Fruit fly (Drosophila melanogaster) whole organism, embryonic: ENCODE measurements around the gene CG33703.

Experiments used
- Asciz ChIP-seq: fragments of 200-800 bp; sonication (Bioruptor generic); optimal IDR thresholded peaks from 2 replicates; lab custom pipeline; 2017; ENCODE audit warnings: missing biosample characterization, mild to moderate bottlenecking, missing genetic modification characterization, missing genetic modification reagents
- Bteb2 ChIP-seq: fragments of 200-800 bp; sonication (Bioruptor generic); optimal IDR thresholded peaks from 2 replicates; lab custom pipeline; 2016; ENCODE audit warnings: missing biosample characterization, missing genetic modification characterization
- CG10147 ChIP-seq: fragments of 200-800 bp; sonication (Bioruptor generic); optimal IDR thresholded peaks from 2 replicates; lab custom pipeline; 2019; ENCODE audit warnings: missing biosample characterization, mild to moderate bottlenecking, missing genetic modification characterization, moderate library complexity
- CG10209 ChIP-seq: fragments of 200-800 bp; sonication (Bioruptor generic); optimal IDR thresholded peaks from 3 replicates; lab custom pipeline; 2017; ENCODE audit warnings: missing biosample characterization, mild to moderate bottlenecking, missing genetic modification characterization, missing genetic modification reagents
- CG10543 ChIP-seq: fragments of 200-800 bp; sonication (Bioruptor generic); optimal IDR thresholded peaks from 3 replicates; lab custom pipeline; 2017; ENCODE audit warnings: missing biosample characterization, mild to moderate bottlenecking, missing genetic modification characterization, moderate library complexity
- CG10654 ChIP-seq: fragments of 200-800 bp; sonication (Bioruptor generic); optimal IDR thresholded peaks from 2 replicates; lab custom pipeline; 2016; ENCODE audit warnings: missing biosample characterization, missing genetic modification characterization
- CG11560 ChIP-seq: fragments of 200-800 bp; sonication (Bioruptor generic); IDR thresholded peaks from 3 replicates; pipeline ENCODE4 v1.3.6; 2022; ENCODE audit warnings: missing biosample characterization, missing genetic modification characterization
- CG11696 ChIP-seq: fragments of 200-800 bp; sonication (Bioruptor generic); IDR thresholded peaks from 2 replicates; pipeline ENCODE4 v1.3.6; 2022; ENCODE audit warnings: missing biosample characterization, missing genetic modification characterization
- CG12391 ChIP-seq: fragments of 200-800 bp; sonication (Bioruptor generic); optimal IDR thresholded peaks from 3 replicates; lab custom pipeline; 2018; ENCODE audit warnings: missing biosample characterization, mild to moderate bottlenecking, missing genetic modification characterization, moderate library complexity
- CG13775 ChIP-seq: fragments of 200-800 bp; sonication (Bioruptor generic); optimal IDR thresholded peaks from 3 replicates; lab custom pipeline; 2017; ENCODE audit warnings: missing biosample characterization, mild to moderate bottlenecking, missing genetic modification characterization
- CG14710 ChIP-seq: fragments of 200-800 bp; sonication (Bioruptor generic); optimal IDR thresholded peaks from 3 replicates; lab custom pipeline; 2019; ENCODE audit warnings: missing biosample characterization, mild to moderate bottlenecking, missing genetic modification characterization, moderate library complexity
- CG17186 ChIP-seq: fragments of 200-800 bp; sonication (Bioruptor generic); optimal IDR thresholded peaks from 3 replicates; lab custom pipeline; 2017; ENCODE audit warnings: missing biosample characterization, missing genetic modification reagents, missing genetic modification characterization
- CG17361 ChIP-seq: fragments of 200-800 bp; sonication (Bioruptor generic); IDR thresholded peaks from 3 replicates; pipeline ENCODE4 v1.3.6; 2022; ENCODE audit warnings: missing biosample characterization, missing genetic modification characterization
- CG18262 ChIP-seq: fragments of 200-800 bp; optimal IDR thresholded peaks from 3 replicates; lab custom pipeline; 2019; ENCODE audit warnings: missing biosample characterization, mild to moderate bottlenecking, missing genetic modification characterization, moderate library complexity
- CG18599 ChIP-seq: fragments of 200-800 bp; sonication (Bioruptor generic); optimal IDR thresholded peaks from 3 replicates; lab custom pipeline; 2017; ENCODE audit warnings: missing biosample characterization, missing genetic modification characterization, mild to moderate bottlenecking, moderate library complexity, missing genetic modification reagents
- CG2678 ChIP-seq: fragments of 200-800 bp; sonication (Bioruptor generic); optimal IDR thresholded peaks from 3 replicates; lab custom pipeline; 2019; ENCODE audit warnings: missing biosample characterization, mild to moderate bottlenecking, missing genetic modification characterization, moderate library complexity
- CG3281 ChIP-seq: fragments of 200-800 bp; sonication (Bioruptor generic); optimal IDR thresholded peaks from 3 replicates; lab custom pipeline; 2017; ENCODE audit warnings: missing biosample characterization, mild to moderate bottlenecking, missing genetic modification characterization
- CG7928 ChIP-seq: fragments of 200-800 bp; sonication (Bioruptor generic); optimal IDR thresholded peaks from 2 replicates; lab custom pipeline; 2017; ENCODE audit warnings: missing biosample characterization, mild to moderate bottlenecking, missing genetic modification characterization
- CG8290 ChIP-seq, 3 experiments: fragments of 200-800 bp; sonication (Bioruptor generic); optimal IDR thresholded peaks; 2 replicates each; lab custom pipeline; 2016 to 2019; ENCODE audit warnings: missing biosample characterization in 3 of 3, missing genetic modification characterization in 3 of 3, mild to moderate bottlenecking in 2 of 3, moderate library complexity in 1 of 3
- CG9215 ChIP-seq: fragments of 200-800 bp; sonication (Bioruptor generic); IDR thresholded peaks from 2 replicates; pipeline ENCODE4 v1.3.6; 2022; ENCODE audit warnings: missing biosample characterization, missing genetic modification characterization
- CG9437 ChIP-seq: fragments of 200-800 bp; sonication (Bioruptor generic); optimal IDR thresholded peaks from 2 replicates; lab custom pipeline; 2018; ENCODE audit warnings: missing biosample characterization, mild to moderate bottlenecking, missing genetic modification characterization
- Dek ChIP-seq: fragments of 200-800 bp; sonication (Bioruptor generic); optimal IDR thresholded peaks from 3 replicates; lab custom pipeline; 2019; ENCODE audit warnings: missing biosample characterization, mild to moderate bottlenecking, missing genetic modification characterization, moderate library complexity
- Doc3 ChIP-seq: fragments of 200-800 bp; sonication (Bioruptor generic); IDR thresholded peaks from 3 replicates; pipeline ENCODE4 v1.3.6; 2022; ENCODE audit warnings: missing biosample characterization, missing genetic modification characterization; ENCODE audit not compliant: partially characterized antibody
- Eip74EF ChIP-seq, 2 experiments: fragments of 200-800 bp in 1 of 2; fragments of >200 bp in 1 of 2; sonication (Bioruptor generic) in 1 of 2; optimal IDR thresholded peaks; 2 replicates each; lab custom pipeline; 2017 to 2019; ENCODE audit warnings: missing biosample characterization in 2 of 2, missing genetic modification characterization in 2 of 2, mild to moderate bottlenecking in 1 of 2, moderate library complexity in 1 of 2
- Ets65A ChIP-seq: fragments of 200-800 bp; sonication (Bioruptor generic); peaks from one replicate; lab custom pipeline; 2016; ENCODE audit warnings: missing biosample characterization, missing genetic modification characterization
- Fer1 ChIP-seq: fragments of 200-800 bp; sonication (Bioruptor generic); optimal IDR thresholded peaks from 2 replicates; lab custom pipeline; 2017; ENCODE audit warnings: missing biosample characterization, mild to moderate bottlenecking, missing genetic modification characterization
- Hr78 ChIP-seq, 2 experiments: fragments of 200-800 bp in 1 of 2; fragments of >200 bp in 1 of 2; sonication (Bioruptor generic) in 1 of 2; optimal IDR thresholded peaks; 2 replicates each; lab custom pipeline; 2017 to 2019; ENCODE audit warnings: missing biosample characterization in 2 of 2, missing genetic modification characterization in 2 of 2, mild to moderate bottlenecking in 1 of 2, moderate library complexity in 1 of 2
- Hsf ChIP-seq: fragments of 200-800 bp; sonication (Bioruptor generic); optimal IDR thresholded peaks from 3 replicates; lab custom pipeline; 2016; ENCODE audit warnings: missing biosample characterization, missing genetic modification characterization
- Oli ChIP-seq: fragments of 200-800 bp; sonication (Bioruptor generic); optimal IDR thresholded peaks from 2 replicates; lab custom pipeline; 2018; ENCODE audit warnings: missing biosample characterization, mild to moderate bottlenecking, missing genetic modification characterization, moderate library complexity
- Taf1 ChIP-seq: fragments of 200-800 bp; sonication (Bioruptor generic); IDR thresholded peaks from 2 replicates; pipeline ENCODE4 v1.3.6; 2022; ENCODE audit warnings: missing biosample characterization, missing genetic modification characterization
- amos ChIP-seq: fragments of 200-800 bp; sonication (Bioruptor generic); IDR thresholded peaks from 2 replicates; pipeline ENCODE4 v1.3.6; 2022; ENCODE audit warnings: missing biosample characterization, missing genetic modification characterization; ENCODE audit not compliant: partially characterized antibody
- cas ChIP-seq: fragments of 200-800 bp; sonication (Bioruptor generic); IDR thresholded peaks from 2 replicates; pipeline ENCODE4 v1.3.6; 2022; ENCODE audit warnings: missing biosample characterization, missing genetic modification characterization
- cwo ChIP-seq: fragments of 200-800 bp; sonication (Bioruptor generic); optimal IDR thresholded peaks from 3 replicates; lab custom pipeline; 2017; ENCODE audit warnings: missing biosample characterization, missing genetic modification characterization, mild to moderate bottlenecking, moderate library complexity, missing genetic modification reagents
- gem ChIP-seq: fragments of 200-800 bp; sonication (Bioruptor generic); optimal IDR thresholded peaks from 2 replicates; lab custom pipeline; 2019; ENCODE audit warnings: missing biosample characterization, mild to moderate bottlenecking, missing genetic modification characterization, moderate library complexity
- gsb-n ChIP-seq: fragments of 200-800 bp; sonication (Bioruptor generic); optimal IDR thresholded peaks from 3 replicates; lab custom pipeline; 2018; ENCODE audit warnings: missing biosample characterization, mild to moderate bottlenecking, missing genetic modification characterization
- ken ChIP-seq: fragments of 200-800 bp; sonication (Bioruptor generic); IDR thresholded peaks from 3 replicates; pipeline ENCODE4 v1.3.6; 2022; ENCODE audit warnings: missing biosample characterization, missing genetic modification characterization
- lilli ChIP-seq: fragments of 200-800 bp; sonication (Bioruptor generic); optimal IDR thresholded peaks from 3 replicates; lab custom pipeline; 2016; ENCODE audit warnings: missing biosample characterization, missing genetic modification characterization
- nau ChIP-seq: fragments of 200-800 bp; sonication (Bioruptor generic); optimal IDR thresholded peaks from 3 replicates; lab custom pipeline; 2017; ENCODE audit warnings: missing biosample characterization, mild to moderate bottlenecking, missing genetic modification characterization, missing genetic modification reagents
- nerfin-1 ChIP-seq: fragments of 200-800 bp; sonication (Bioruptor generic); optimal IDR thresholded peaks from 3 replicates; lab custom pipeline; 2019; ENCODE audit warnings: missing biosample characterization, mild to moderate bottlenecking, missing genetic modification characterization, moderate library complexity
- psq ChIP-seq: fragments of 200-800 bp; sonication (Bioruptor generic); optimal IDR thresholded peaks from 2 replicates; lab custom pipeline; 2017; ENCODE audit warnings: missing biosample characterization, missing genetic modification characterization
- row ChIP-seq: fragments of 200-800 bp; sonication (Bioruptor generic); IDR thresholded peaks from 3 replicates; pipeline ENCODE4 v1.3.6; 2022; ENCODE audit warnings: missing biosample characterization, missing genetic modification characterization
- stwl ChIP-seq: fragments of 200-800 bp; sonication (Bioruptor generic); optimal IDR thresholded peaks from 3 replicates; lab custom pipeline; 2018; ENCODE audit warnings: missing biosample characterization, mild to moderate bottlenecking, missing genetic modification characterization, moderate library complexity
- usp ChIP-seq: fragments of >200 bp; optimal IDR thresholded peaks from 2 replicates; lab custom pipeline; 2017; ENCODE audit warnings: missing biosample characterization, missing genetic modification characterization
- z ChIP-seq: fragments of 200-800 bp; sonication (Bioruptor generic); IDR thresholded peaks from 3 replicates; pipeline ENCODE4 v1.3.6; 2022; ENCODE audit warnings: missing biosample characterization, missing genetic modification characterization
- zen ChIP-seq: fragments of 200-800 bp; sonication (Bioruptor generic); optimal IDR thresholded peaks from 3 replicates; lab custom pipeline; 2018; ENCODE audit warnings: missing biosample characterization, mild to moderate bottlenecking, missing genetic modification characterization, moderate library complexity
- zen2 ChIP-seq: fragments of 200-800 bp; sonication (Bioruptor generic); IDR thresholded peaks from 3 replicates; pipeline ENCODE4 v1.3.6; 2022; ENCODE audit warnings: missing biosample characterization, missing genetic modification characterization; ENCODE audit not compliant: partially characterized antibody

The CG33703 gene

DNA sequence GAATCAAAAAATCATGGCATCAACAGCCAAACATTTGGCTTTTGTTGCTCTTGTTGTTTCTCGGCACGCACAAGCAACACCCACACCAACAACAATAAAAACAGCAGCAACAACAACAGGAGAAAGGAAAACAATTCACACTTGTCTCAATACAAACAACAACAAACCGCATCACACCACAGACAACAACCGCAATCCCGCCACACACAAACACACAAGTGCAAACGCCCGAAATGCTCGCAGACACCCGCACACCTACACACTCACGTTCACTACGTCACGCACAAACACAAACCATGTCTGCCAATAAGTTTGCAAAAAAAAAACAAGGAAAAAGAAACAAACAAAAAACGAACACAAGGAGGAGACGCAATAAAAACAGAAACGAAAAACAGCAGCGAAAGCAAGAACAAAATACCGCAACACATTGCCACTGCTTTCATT, 44.7 kb downstream of the CG33703 start (continued):
- TF ChIP-seq Eip74EF (GFP tag; optimal IDR thresholded peaks at IDR 0.05; lab: Kevin White, UChicago) (no peak), CG3281 (no peak), nau (GFP tag; lab: Kevin White, UChicago) (no peak), zen (tag; lab: Kevin White, UChicago) (peak; percentile 38), stwl (tag; lab: Kevin White, UChicago) (no peak), CG17186 (GFP tag; lab: Kevin White, UChicago) (no peak), z (GFP tag; lab: Robert Waterston, UW) (no peak), CG10654 (no peak), cas (GFP tag; lab: Robert Waterston, UW) (no peak), Fer1 (GFP tag; lab: Kevin White, UChicago) (no peak), ken (GFP tag; lab: Robert Waterston, UW) (no peak), amos (GFP tag; lab: Robert Waterston, UW) (no peak), psq (GFP tag; lab: Kevin White, UChicago) (no peak), CG11560 (tag; lab: Robert Waterston, UW) (no peak), CG9437 (GFP tag; lab: Kevin White, UChicago) (no peak)

DNA sequence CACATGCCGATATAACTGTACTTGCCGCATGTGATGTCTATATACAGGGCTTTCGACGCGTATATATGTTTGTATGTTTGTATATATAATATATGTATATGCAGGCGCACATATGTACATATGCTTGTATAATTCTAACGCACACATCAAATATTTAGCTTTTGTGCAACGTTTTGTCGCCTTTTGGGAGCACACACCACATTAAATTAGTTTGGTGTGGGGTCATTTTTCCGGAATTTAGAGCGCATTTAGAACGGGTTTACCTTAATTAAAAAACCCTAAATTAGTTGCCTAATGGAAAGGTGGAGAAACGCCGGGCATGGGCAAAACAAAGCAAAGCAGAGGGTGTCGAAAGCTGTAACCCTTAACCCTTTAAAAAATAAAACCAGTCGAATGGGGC, 45.2 kb downstream of the CG33703 start:
- TF ChIP-seq CG7928 (GFP tag; lab: Kevin White, UChicago) (no peak), CG11696 (GFP tag; lab: Robert Waterston, UW) (no peak), Ets65A (GFP tag; lab: Kevin White, UChicago) (peak; percentile 68), CG14710 (tag; lab: Kevin White, UChicago) (no peak)

DNA sequence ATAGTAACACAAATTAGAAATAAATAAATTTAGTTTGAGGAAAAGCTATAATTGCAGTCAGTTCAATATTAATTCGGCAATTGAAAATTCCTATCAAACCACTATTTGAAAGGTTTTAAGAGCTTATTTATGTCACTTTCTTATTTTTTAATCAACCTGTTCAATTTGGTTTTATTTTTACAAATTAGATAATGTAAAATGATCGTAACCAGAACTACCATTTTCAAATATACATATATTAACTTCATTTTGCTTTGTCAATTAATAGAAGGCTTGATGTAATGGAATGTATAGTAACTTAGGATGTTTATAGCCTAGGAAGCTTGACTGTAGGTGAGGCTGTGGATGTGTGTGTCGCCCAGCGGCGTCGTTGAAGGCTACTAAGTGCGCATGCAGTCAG, 45.9 kb downstream of the CG33703 start:
- TF ChIP-seq CG12391 (tag; lab: Kevin White, UChicago) (peak; percentile 56), Bteb2 (GFP tag; lab: Kevin White, UChicago) (no peak), CG10147 (GFP tag; lab: Kevin White, UChicago) (peak; percentile 34), Taf1 (GFP tag; lab: Robert Waterston, UW) (no peak), row (GFP tag; lab: Robert Waterston, UW) (peak; percentile 51; the same call in 2 of the 3 replicates), CG18599 (peak; percentile 58), Hsf (peak; percentile 8), Dek (tag; lab: Kevin White, UChicago) (peak; percentile 19), CG17361 (GFP tag; lab: Robert Waterston, UW) (peak; percentile 42; the same call in 1 of the 3 replicates), usp (GFP tag; lab: Kevin White, UChicago) (no peak), CG8290 (GFP tag; optimal IDR thresholded peaks at IDR 0.05; lab: Kevin White, UChicago) (no peak), CG8290 (tag; optimal IDR thresholded peaks at IDR 0.05; lab: Kevin White, UChicago) (no peak), zen2 (GFP tag; lab: Robert Waterston, UW) (no peak), cwo (peak; percentile 29), CG13775 (GFP tag; lab: Kevin White, UChicago) (peak; percentile 15), CG9437 (GFP tag; lab: Kevin White, UChicago) (peak; percentile 10), CG9215 (GFP tag; lab: Robert Waterston, UW) (peak; percentile 31; the same call in 1 of the 2 replicates), Hr78 (GFP tag; optimal IDR thresholded peaks at IDR 0.05; lab: Kevin White, UChicago) (no peak), lilli (peak; percentile 29), CG18262 (peak; percentile 28), Oli (tag; lab: Kevin White, UChicago) (peak; percentile 48), nerfin-1 (tag; lab: Kevin White, UChicago) (peak; percentile 34), CG10543 (GFP tag; lab: Kevin White, UChicago) (peak; percentile 40), Asciz (peak; percentile 7), Doc3 (GFP tag; lab: Robert Waterston, UW) (no peak), CG2678 (tag; lab: Kevin White, UChicago) (peak; percentile 75), CG10209 (peak; percentile 57), gem (tag; lab: Kevin White, UChicago) (peak; percentile 64), gsb-n (no peak)
